Worm (Caenorhabditis elegans) whole organism, mixed stage, embryonic: ENCODE results near the gene pqn-80.

Experiments used
- blmp-1 ChIP-seq: fragments of 150-350 bp; optimal IDR thresholded peaks from 2 replicates; lab custom pipeline; 2014; ENCODE audit warnings: missing biosample characterization, missing genetic modification characterization
- ceh-39 ChIP-seq: fragments of 150-350 bp; optimal IDR thresholded peaks from 2 replicates; lab custom pipeline; 2014; ENCODE audit warnings: missing biosample characterization, missing genetic modification characterization
- ceh-43 ChIP-seq: fragments of 200-800 bp; sonication (Bioruptor generic); optimal IDR thresholded peaks from 2 replicates; lab custom pipeline; 2018; ENCODE audit warnings: mild to moderate bottlenecking, missing genetic modification characterization, moderate library complexity, missing compliant biosample characterization
- ceh-83 ChIP-seq: fragments of 200-800 bp; sonication (Bioruptor generic); optimal IDR thresholded peaks from 2 replicates; lab custom pipeline; 2018; ENCODE audit warnings: mild to moderate bottlenecking, missing genetic modification characterization, missing compliant biosample characterization
- ces-1 ChIP-seq: fragments of 150-350 bp; optimal IDR thresholded peaks from 2 replicates; lab custom pipeline; 2014; ENCODE audit warnings: missing biosample characterization, missing genetic modification reagents, missing genetic modification characterization
- drap-1 ChIP-seq: fragments of 200-800 bp; sonication (Bioruptor generic); optimal IDR thresholded peaks from 3 replicates; lab custom pipeline; 2018; ENCODE audit warnings: mild to moderate bottlenecking, missing genetic modification characterization, missing compliant biosample characterization
- elt-1 ChIP-seq: sonication (generic microtip); optimal IDR thresholded peaks from 2 replicates; lab custom pipeline; 2017; ENCODE audit warnings: missing genetic modification characterization, mild to moderate bottlenecking, missing compliant biosample characterization, antibody characterized with exemption, moderate library complexity, borderline replicate concordance; ENCODE audit not compliant: insufficient read depth
- elt-3 ChIP-seq: fragments of 150-350 bp; optimal IDR thresholded peaks from 2 replicates; lab custom pipeline; 2014; ENCODE audit warnings: missing biosample characterization, missing genetic modification characterization
- flh-1 ChIP-seq: fragments of 200-800 bp; sonication (Bioruptor generic); optimal IDR thresholded peaks from 2 replicates; lab custom pipeline; 2018; ENCODE audit warnings: mild to moderate bottlenecking, missing genetic modification characterization, moderate library complexity, missing compliant biosample characterization
- ham-2 ChIP-seq: fragments of 200-800 bp; sonication (Bioruptor generic); optimal IDR thresholded peaks from 2 replicates; lab custom pipeline; 2018; ENCODE audit warnings: mild to moderate bottlenecking, missing genetic modification characterization, missing compliant biosample characterization
- hlh-1 ChIP-seq: fragments of 150-350 bp; optimal IDR thresholded peaks from 2 replicates; lab custom pipeline; 2014; ENCODE audit warnings: missing biosample characterization, missing genetic modification reagents, missing genetic modification characterization
- lin-13 ChIP-seq: fragments of 150-350 bp; optimal IDR thresholded peaks from 2 replicates; lab custom pipeline; 2014; ENCODE audit warnings: missing biosample characterization, missing genetic modification characterization
- lin-32 ChIP-seq: fragments of 200-800 bp; sonication (Bioruptor generic); optimal IDR thresholded peaks from 2 replicates; lab custom pipeline; 2018; ENCODE audit warnings: mild to moderate bottlenecking, missing genetic modification characterization, missing compliant biosample characterization
- lsy-2 ChIP-seq: fragments of 150-350 bp; optimal IDR thresholded peaks from 2 replicates; lab custom pipeline; 2014; ENCODE audit warnings: missing biosample characterization, missing genetic modification characterization
- mab-5 ChIP-seq: fragments of 150-350 bp; optimal IDR thresholded peaks from 2 replicates; lab custom pipeline; 2014; ENCODE audit warnings: missing biosample characterization, missing genetic modification characterization
- mep-1 ChIP-seq: fragments of 150-350 bp; optimal IDR thresholded peaks from 2 replicates; lab custom pipeline; 2017; ENCODE audit warnings: missing biosample characterization, missing genetic modification reagents, missing genetic modification characterization, inconsistent platforms
- nhr-12 ChIP-seq: fragments of 150-350 bp; optimal IDR thresholded peaks from 2 replicates; lab custom pipeline; 2014; ENCODE audit warnings: missing biosample characterization, missing genetic modification characterization
- nhr-2 ChIP-seq: fragments of 150-350 bp; optimal IDR thresholded peaks from 2 replicates; lab custom pipeline; 2014; ENCODE audit warnings: missing biosample characterization, missing genetic modification characterization
- nhr-237 ChIP-seq: fragments of 150-350 bp; optimal IDR thresholded peaks from 2 replicates; lab custom pipeline; 2014; ENCODE audit warnings: missing biosample characterization, missing genetic modification characterization
- nhr-28 ChIP-seq: fragments of 150-350 bp; optimal IDR thresholded peaks from 2 replicates; lab custom pipeline; 2014; ENCODE audit warnings: missing biosample characterization, missing genetic modification characterization
- nhr-76 ChIP-seq: sonication (generic microtip); optimal IDR thresholded peaks from 2 replicates; lab custom pipeline; 2017; ENCODE audit warnings: missing biosample characterization, missing genetic modification characterization
- pha-4 ChIP-seq: fragments of 150-350 bp; optimal IDR thresholded peaks from 2 replicates; lab custom pipeline; 2018; ENCODE audit warnings: missing biosample characterization, missing genetic modification reagents, missing genetic modification characterization
- sem-2 ChIP-seq: fragments of 200-800 bp; sonication (Bioruptor generic); optimal IDR thresholded peaks from 2 replicates; lab custom pipeline; 2018; ENCODE audit warnings: mild to moderate bottlenecking, missing genetic modification characterization, missing compliant biosample characterization
- snpc-4 ChIP-seq: fragments of 150-350 bp; optimal IDR thresholded peaks from 2 replicates; lab custom pipeline; 2014; ENCODE audit warnings: missing biosample characterization, missing genetic modification characterization
- sptf-1 ChIP-seq: sonication (generic microtip); optimal IDR thresholded peaks from 2 replicates; lab custom pipeline; 2017; ENCODE audit warnings: mild to moderate bottlenecking, missing genetic modification characterization, moderate library complexity, missing compliant biosample characterization
- tbx-8 ChIP-seq: fragments of 200-800 bp; sonication (Bioruptor generic); optimal IDR thresholded peaks from 2 replicates; lab custom pipeline; 2018; ENCODE audit warnings: mild to moderate bottlenecking, missing genetic modification characterization, moderate library complexity, missing compliant biosample characterization
- unc-120 ChIP-seq: sonication (generic microtip); optimal IDR thresholded peaks from 2 replicates; lab custom pipeline; 2017; ENCODE audit warnings: missing genetic modification characterization, missing compliant biosample characterization; ENCODE audit not compliant: poor library complexity, severe bottlenecking
- unc-62 ChIP-seq: fragments of 150-350 bp; optimal IDR thresholded peaks from 2 replicates; lab custom pipeline; 2014; ENCODE audit warnings: missing biosample characterization, missing genetic modification reagents, missing genetic modification characterization
- ztf-11 ChIP-seq: fragments of 150-350 bp; optimal IDR thresholded peaks from 2 replicates; lab custom pipeline; 2014; ENCODE audit warnings: missing biosample characterization, missing genetic modification characterization

pqn-80 gene

ce11 chrIII:12644669-12645068, 18.3 kb downstream of the pqn-80 start:
- TF ChIP-seq hlh-1 (tag; lab: Kevin White, UChicago), result no peak
- TF ChIP-seq mep-1 (tag; lab: Kevin White, UChicago), result no peak
- no peak for TF ChIP-seq flh-1 (GFP tag; lab: Kevin White, UChicago)
- no peak for TF ChIP-seq snpc-4 (tag; lab: Kevin White, UChicago)
- no peak for TF ChIP-seq pha-4

- TF ChIP-seq ztf-11 (tag; lab: Kevin White, UChicago) (no peak), hlh-1 (tag; lab: Kevin White, UChicago) (no peak), nhr-76 (no peak), nhr-12 (tag; lab: Kevin White, UChicago) (no peak), drap-1 (GFP tag; lab: Kevin White, UChicago) (no peak), lsy-2 (tag; lab: Kevin White, UChicago) (no peak), sptf-1 (tag; lab: Kevin White, UChicago) (no peak), nhr-28 (tag; lab: Kevin White, UChicago) (no peak), tbx-8 (GFP tag; lab: Kevin White, UChicago) (no peak), snpc-4 (tag; lab: Kevin White, UChicago) (no peak), ceh-39 (tag; lab: Kevin White, UChicago) (no peak), pha-4 (no peak), ceh-43 (GFP tag; lab: Kevin White, UChicago) (no peak), sem-2 (GFP tag; lab: Kevin White, UChicago) (no peak), ces-1 (no peak), lin-13 (tag; lab: Kevin White, UChicago) (no peak), unc-62 (GFP tag; lab: Kevin White, UChicago) (no peak)
- TF ChIP-seq, all 35 proteins: peak for 0
These were observed 25.6 kb downstream of the pqn-80 start for ce11 chrIII:12651946-12652345.

- TF ChIP-seq flh-1 (GFP tag; lab: Kevin White, UChicago) (no peak), lin-13 (tag; lab: Kevin White, UChicago) (no peak), ceh-83 (no peak), ces-1 (no peak), nhr-237 (no peak), nhr-2 (tag; lab: Kevin White, UChicago) (no peak)
These were observed 26.2 kb downstream of the pqn-80 start for ce11 chrIII:12652609-12653008.

- TF ChIP-seq ham-2 (GFP tag; lab: Kevin White, UChicago) (no peak), nhr-237 (no peak), ceh-39 (tag; lab: Kevin White, UChicago) (no peak), ceh-83 (no peak), sem-2 (GFP tag; lab: Kevin White, UChicago) (no peak)
These were observed 32.3 kb downstream of the pqn-80 start for ce11 chrIII:12658649-12659048.

DNA sequence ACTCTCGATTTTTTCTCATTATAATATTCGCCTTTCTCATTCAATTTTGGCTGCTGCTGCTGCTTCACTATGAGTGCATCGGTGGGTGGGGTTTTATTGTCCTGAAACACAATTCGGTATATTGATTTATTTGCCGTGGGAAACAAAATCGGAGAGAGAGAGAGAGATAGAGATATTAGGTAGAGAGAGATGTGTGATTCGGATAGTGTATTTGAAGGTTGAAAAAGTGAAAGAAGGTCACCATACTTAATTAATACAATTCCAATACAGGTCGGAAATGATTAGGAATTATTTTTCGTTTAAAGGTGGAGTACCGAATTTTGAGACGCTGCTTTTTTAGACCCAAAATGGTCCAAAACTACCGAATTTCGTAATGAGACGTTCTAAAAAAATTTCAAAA, 35.8 kb downstream of the pqn-80 start, which contains the start of gene tpst-1:
Gene tpst-1, minus strand, starts transcription at position 101 of the 400 bp plus-strand sequence.
- TF ChIP-seq nhr-237 (no peak), lin-32 (GFP tag; lab: Kevin White, UChicago) (no peak), ces-1 (no peak), lin-13 (tag; lab: Kevin White, UChicago) (no peak), elt-1 (no peak), ceh-39 (tag; lab: Kevin White, UChicago) (no peak), mep-1 (tag; lab: Kevin White, UChicago) (no peak), sptf-1 (tag; lab: Kevin White, UChicago) (no peak), nhr-2 (tag; lab: Kevin White, UChicago) (no peak), hlh-1 (tag; lab: Kevin White, UChicago) (no peak), blmp-1 (no peak), snpc-4 (tag; lab: Kevin White, UChicago) (no peak), ceh-83 (no peak), unc-120 (no peak), tbx-8 (GFP tag; lab: Kevin White, UChicago) (no peak), pha-4 (no peak), ztf-11 (tag; lab: Kevin White, UChicago) (no peak), mab-5 (no peak), elt-3 (tag; lab: Kevin White, UChicago) (no peak)

ce11 chrIII:12665500-12665907, 39.1 kb downstream of the pqn-80 start:
- peak; percentile 67 for TF ChIP-seq hlh-1 (tag; lab: Kevin White, UChicago)
- TF ChIP-seq ces-1, result peak; percentile 4
- TF ChIP-seq unc-120, result peak; percentile 64
